Worm (Caenorhabditis elegans) whole organism, L2 larva: ENCODE measurements around the gene T20D3.6.

Source experiments
- C34F6.9 ChIP-seq: fragments of 150-350 bp; optimal IDR thresholded peaks from 2 replicates; lab custom pipeline; 2014; ENCODE audit warnings: missing biosample characterization, missing genetic modification characterization
- F13H6.1 ChIP-seq: sonication (generic microtip); optimal IDR thresholded peaks from 2 replicates; lab custom pipeline; 2016; ENCODE audit warnings: missing genetic modification characterization, missing compliant biosample characterization
- R02D3.7 ChIP-seq: fragments of 150-350 bp; optimal IDR thresholded peaks from 2 replicates; lab custom pipeline; 2014; ENCODE audit warnings: missing biosample characterization, missing genetic modification characterization
- ZK546.5 ChIP-seq: sonication (generic microtip); optimal IDR thresholded peaks from 2 replicates; lab custom pipeline; 2017; ENCODE audit warnings: missing biosample characterization, missing genetic modification characterization
- alr-1 ChIP-seq: fragments of 150-350 bp; optimal IDR thresholded peaks from 2 replicates; lab custom pipeline; 2014; ENCODE audit warnings: missing biosample characterization, missing genetic modification characterization
- aly-2 ChIP-seq: fragments of 150-350 bp; optimal IDR thresholded peaks from 2 replicates; lab custom pipeline; 2014; ENCODE audit warnings: missing biosample characterization, missing genetic modification characterization
- ama-1 ChIP-seq: fragments of 150-350 bp; optimal IDR thresholded peaks from 2 replicates; lab custom pipeline; 2018; ENCODE audit warnings: inconsistent platforms
- blmp-1 ChIP-seq: sonication (generic microtip); optimal IDR thresholded peaks from 2 replicates; lab custom pipeline; 2017; ENCODE audit warnings: missing genetic modification characterization, mild to moderate bottlenecking, missing compliant biosample characterization, antibody characterized with exemption, moderate library complexity; ENCODE audit not compliant: insufficient read depth
- ceh-82 ChIP-seq: fragments of 150-350 bp; optimal IDR thresholded peaks from 2 replicates; lab custom pipeline; 2014; ENCODE audit warnings: missing biosample characterization, missing genetic modification characterization
- crh-2 ChIP-seq: sonication (generic microtip); optimal IDR thresholded peaks from 2 replicates; lab custom pipeline; 2017; ENCODE audit warnings: missing biosample characterization, missing genetic modification characterization
- dmd-4 ChIP-seq: sonication (generic microtip); optimal IDR thresholded peaks from 2 replicates; lab custom pipeline; 2017; ENCODE audit warnings: missing biosample characterization, missing genetic modification characterization
- egl-27 ChIP-seq: sonication (generic microtip); optimal IDR thresholded peaks from 3 replicates; lab custom pipeline; 2017; ENCODE audit warnings: missing biosample characterization, missing genetic modification reagents, missing genetic modification characterization
- fos-1 ChIP-seq: fragments of 150-350 bp; optimal IDR thresholded peaks from 2 replicates; lab custom pipeline; 2014; ENCODE audit warnings: missing biosample characterization, missing genetic modification characterization
- gmeb-1 ChIP-seq: fragments of 150-350 bp; optimal IDR thresholded peaks from 2 replicates; lab custom pipeline; 2014; ENCODE audit warnings: missing biosample characterization, missing genetic modification characterization
- lin-13 ChIP-seq: fragments of 150-350 bp; optimal IDR thresholded peaks from 2 replicates; lab custom pipeline; 2014; ENCODE audit warnings: missing biosample characterization, missing genetic modification reagents, missing genetic modification characterization
- lin-39 ChIP-seq: fragments of 150-350 bp; optimal IDR thresholded peaks from 2 replicates; lab custom pipeline; 2014; ENCODE audit warnings: missing biosample characterization, missing genetic modification reagents, missing genetic modification characterization
- lsy-2 ChIP-seq, 2 experiments: fragments of 150-350 bp in 1 of 2; sonication (generic microtip) in 1 of 2; optimal IDR thresholded peaks; 2 replicates each; lab custom pipeline; 2014 to 2017; ENCODE audit warnings: missing biosample characterization in 2 of 2, missing genetic modification characterization in 2 of 2
- mab-5 ChIP-seq: fragments of 150-350 bp; optimal IDR thresholded peaks from 2 replicates; lab custom pipeline; 2014; ENCODE audit warnings: missing biosample characterization, missing genetic modification characterization
- mbf-1 ChIP-seq: sonication (generic microtip); optimal IDR thresholded peaks from 2 replicates; lab custom pipeline; 2017; ENCODE audit warnings: missing biosample characterization, missing genetic modification characterization
- mdl-1 ChIP-seq, 2 experiments: fragments of 150-350 bp in 1 of 2; sonication (generic microtip) in 1 of 2; optimal IDR thresholded peaks; 2 replicates each; lab custom pipeline; 2017; ENCODE audit warnings: missing biosample characterization in 2 of 2, missing genetic modification characterization in 2 of 2
- nhr-11 ChIP-seq: fragments of 150-350 bp; optimal IDR thresholded peaks from 2 replicates; lab custom pipeline; 2014; ENCODE audit warnings: missing biosample characterization, missing genetic modification characterization
- nhr-12 ChIP-seq: fragments of 150-350 bp; optimal IDR thresholded peaks from 2 replicates; lab custom pipeline; 2014; ENCODE audit warnings: missing biosample characterization, missing genetic modification characterization
- nhr-129 ChIP-seq: fragments of 150-350 bp; optimal IDR thresholded peaks from 2 replicates; lab custom pipeline; 2014; ENCODE audit warnings: missing biosample characterization, missing genetic modification characterization
- nhr-21 ChIP-seq: fragments of 150-350 bp; optimal IDR thresholded peaks from 2 replicates; lab custom pipeline; 2014; ENCODE audit warnings: missing biosample characterization, missing genetic modification characterization
- nhr-23 ChIP-seq: fragments of 150-350 bp; optimal IDR thresholded peaks from 2 replicates; lab custom pipeline; 2014; ENCODE audit warnings: missing biosample characterization, missing genetic modification reagents, missing genetic modification characterization
- nhr-237 ChIP-seq: fragments of 150-350 bp; optimal IDR thresholded peaks from 2 replicates; lab custom pipeline; 2014; ENCODE audit warnings: missing biosample characterization, missing genetic modification characterization
- nhr-25 ChIP-seq: fragments of 150-350 bp; sonication (generic microtip); optimal IDR thresholded peaks from 3 replicates; lab custom pipeline; 2014; ENCODE audit warnings: missing biosample characterization, missing genetic modification characterization
- nhr-6 ChIP-seq: fragments of 150-350 bp; optimal IDR thresholded peaks from 2 replicates; lab custom pipeline; 2014; ENCODE audit warnings: missing biosample characterization, missing genetic modification characterization
- peb-1 ChIP-seq: fragments of 150-350 bp; optimal IDR thresholded peaks from 2 replicates; lab custom pipeline; 2014; ENCODE audit warnings: missing biosample characterization, missing genetic modification characterization
- sem-4 ChIP-seq: fragments of 150-350 bp; optimal IDR thresholded peaks from 2 replicates; lab custom pipeline; 2014; ENCODE audit warnings: missing biosample characterization, missing genetic modification reagents, missing genetic modification characterization
- skn-1 ChIP-seq: sonication (generic microtip); optimal IDR thresholded peaks from 2 replicates; lab custom pipeline; 2017; ENCODE audit warnings: missing biosample characterization, missing genetic modification characterization
- sma-3 ChIP-seq: sonication (generic microtip); optimal IDR thresholded peaks from 2 replicates; lab custom pipeline; 2016; ENCODE audit warnings: missing genetic modification reagents, missing genetic modification characterization, missing compliant biosample characterization
- sma-9 ChIP-seq, 2 experiments: fragments of 150-350 bp in 1 of 2; sonication (generic microtip) in 1 of 2; optimal IDR thresholded peaks; 2 replicates each; lab custom pipeline; 2014 to 2016; ENCODE audit warnings: missing genetic modification characterization in 2 of 2, mild to moderate bottlenecking in 1 of 2, missing biosample characterization in 1 of 2, missing compliant biosample characterization in 1 of 2, missing genetic modification reagents in 1 of 2, moderate library complexity in 1 of 2
- snpc-4 ChIP-seq: fragments of 150-350 bp; optimal IDR thresholded peaks from 2 replicates; lab custom pipeline; 2014; ENCODE audit warnings: missing biosample characterization, missing genetic modification characterization
- unc-55 ChIP-seq: fragments of 150-350 bp; sonication (generic microtip); optimal IDR thresholded peaks from 3 replicates; lab custom pipeline; 2014; ENCODE audit warnings: missing biosample characterization, missing genetic modification reagents, missing genetic modification characterization
- unc-62 ChIP-seq: fragments of 150-350 bp; optimal IDR thresholded peaks from 2 replicates; lab custom pipeline; 2014; ENCODE audit warnings: missing biosample characterization, missing genetic modification reagents, missing genetic modification characterization
- zag-1 ChIP-seq: fragments of 150-350 bp; optimal IDR thresholded peaks from 2 replicates; lab custom pipeline; 2014; ENCODE audit warnings: missing biosample characterization, missing genetic modification characterization
- ztf-1 ChIP-seq: fragments of 200-800 bp; sonication (Bioruptor generic); conservative IDR thresholded peaks from 2 replicates; pipeline ENCODE4 v1.3.6; 2022; ENCODE audit warnings: missing genetic modification characterization, missing compliant biosample characterization
- ztf-11 ChIP-seq: sonication (generic microtip); optimal IDR thresholded peaks from 2 replicates; lab custom pipeline; 2017; ENCODE audit warnings: missing biosample characterization, missing genetic modification characterization
- ztf-4 ChIP-seq: fragments of 150-350 bp; optimal IDR thresholded peaks from 2 replicates; lab custom pipeline; 2014; ENCODE audit warnings: missing biosample characterization, missing genetic modification characterization

Gene T20D3.6

ce11 chrIV:9322489-9322888, 16.6 kb downstream of the T20D3.6 start:
- TF ChIP-seq lin-13, result no peak
- TF ChIP-seq peb-1, result no peak
- no peak for TF ChIP-seq unc-62 (GFP tag; lab: Kevin White, UChicago)
- no peak for TF ChIP-seq F13H6.1 (tag; lab: Kevin White, UChicago)
- TF ChIP-seq C34F6.9, result no peak
- no peak for TF ChIP-seq nhr-6 (tag; lab: Kevin White, UChicago)
- no peak for TF ChIP-seq dmd-4 (tag; lab: Kevin White, UChicago)
- TF ChIP-seq nhr-25 (tag; lab: Kevin White, UChicago), result no peak
- peak; percentile 25 for TF ChIP-seq crh-2
- no peak for TF ChIP-seq lsy-2 (tag; optimal IDR thresholded peaks at IDR 0.05; lab: Kevin White, UChicago)
- TF ChIP-seq ama-1 (lab: Kevin White, UChicago), result peak; percentile 16
- no peak for TF ChIP-seq mdl-1 (tag; optimal IDR thresholded peaks at IDR 0.05; lab: Kevin White, UChicago)
- TF ChIP-seq sma-3 (GFP tag; lab: Kevin White, UChicago), result peak; percentile 25
- no peak for TF ChIP-seq sem-4
- no peak for TF ChIP-seq ZK546.5 (tag; lab: Kevin White, UChicago)
- no peak for TF ChIP-seq lin-39
- no peak for TF ChIP-seq snpc-4
- no peak for TF ChIP-seq nhr-237 (tag; lab: Kevin White, UChicago)
- TF ChIP-seq blmp-1 (tag; lab: Kevin White, UChicago), result no peak
- TF ChIP-seq alr-1 (tag; lab: Kevin White, UChicago), result no peak
- TF ChIP-seq skn-1 (tag; lab: Kevin White, UChicago), result no peak
- TF ChIP-seq nhr-21 (tag; lab: Kevin White, UChicago), result no peak
- TF ChIP-seq nhr-11 (tag; lab: Kevin White, UChicago), result no peak
- no peak for TF ChIP-seq nhr-23 (tag; lab: Kevin White, UChicago)
- TF ChIP-seq sma-9 (GFP tag; optimal IDR thresholded peaks at IDR 0.05; lab: Kevin White, UChicago), result peak; percentile 37
- no peak for TF ChIP-seq sma-9 (tag; optimal IDR thresholded peaks at IDR 0.05; lab: Kevin White, UChicago)

ce11 chrIV:9321039-9321851, 17.9 kb downstream of the T20D3.6 start, which contains the start of the genes F49C12.12 and vha-17:
F49C12.12 (minus strand) TSS chrIV:9321089.
vha-17 (plus strand) TSS chrIV:9321801.
- TF ChIP-seq sma-9 (GFP tag; optimal IDR thresholded peaks at IDR 0.05; lab: Kevin White, UChicago) (no peak), sma-9 (tag; optimal IDR thresholded peaks at IDR 0.05; lab: Kevin White, UChicago) (no peak), nhr-237 (tag; lab: Kevin White, UChicago) (no peak), ztf-11 (no peak), zag-1 (tag; lab: Kevin White, UChicago) (no peak), lin-13 (no peak), fos-1 (tag; lab: Kevin White, UChicago) (peak; percentile 67), crh-2 (peak; percentile 17), nhr-6 (tag; lab: Kevin White, UChicago) (no peak), nhr-21 (tag; lab: Kevin White, UChicago) (no peak), mbf-1 (tag; lab: Kevin White, UChicago) (no peak), gmeb-1 (tag; lab: Kevin White, UChicago) (peak; percentile 7), snpc-4 (no peak), lin-39 (no peak), nhr-12 (tag; lab: Kevin White, UChicago) (no peak), sem-4 (no peak), unc-55 (GFP tag; lab: Kevin White, UChicago) (peak; percentile 59), ceh-82 (no peak), nhr-25 (tag; lab: Kevin White, UChicago) (no peak), lsy-2 (tag; optimal IDR thresholded peaks at IDR 0.05; lab: Kevin White, UChicago) (peak in 1 of 2 experiments; percentile 56), egl-27 (no peak), dmd-4 (tag; lab: Kevin White, UChicago) (no peak), aly-2 (no peak), ama-1 (lab: Kevin White, UChicago) (no peak), mab-5 (no peak), ztf-4 (tag; lab: Kevin White, UChicago) (no peak), skn-1 (tag; lab: Kevin White, UChicago) (no peak), nhr-129 (tag; lab: Kevin White, UChicago) (no peak), C34F6.9 (peak; percentile 70)

- TF ChIP-seq lin-39 (no peak), egl-27 (no peak), ama-1 (lab: Kevin White, UChicago) (no peak), alr-1 (tag; lab: Kevin White, UChicago) (no peak), R02D3.7 (tag; lab: Kevin White, UChicago) (no peak), ztf-1 (GFP tag; lab: Robert Waterston, UW) (no peak), nhr-11 (tag; lab: Kevin White, UChicago) (no peak), gmeb-1 (tag; lab: Kevin White, UChicago) (no peak), sma-9 (GFP tag; optimal IDR thresholded peaks at IDR 0.05; lab: Kevin White, UChicago) (no peak), sma-9 (tag; optimal IDR thresholded peaks at IDR 0.05; lab: Kevin White, UChicago) (no peak), nhr-25 (tag; lab: Kevin White, UChicago) (no peak), ceh-82 (no peak), fos-1 (tag; lab: Kevin White, UChicago) (no peak)
These were observed 19.1 kb downstream of the T20D3.6 start for ce11 chrIV:9320023-9320422.
